Worm (Caenorhabditis elegans) whole organism, L3 larva: Measurements from ENCODE around the gene ZK180.5.

Experiments
- R02D3.7 ChIP-seq: fragments of 150-350 bp; optimal IDR thresholded peaks from 2 replicates; lab custom pipeline; 2014; ENCODE audit warnings: missing biosample characterization, missing genetic modification characterization
- aly-2 ChIP-seq: fragments of 150-350 bp; optimal IDR thresholded peaks from 2 replicates; lab custom pipeline; 2014; ENCODE audit warnings: missing biosample characterization, missing genetic modification characterization
- ama-1 ChIP-seq: fragments of 150-350 bp; optimal IDR thresholded peaks from 2 replicates; lab custom pipeline; 2018
- ceh-16 ChIP-seq: sonication (generic microtip); optimal IDR thresholded peaks from 2 replicates; lab custom pipeline; 2017; ENCODE audit warnings: missing biosample characterization, missing genetic modification characterization
- ceh-28 ChIP-seq: fragments of 150-350 bp; optimal IDR thresholded peaks from 2 replicates; lab custom pipeline; 2014; ENCODE audit warnings: missing biosample characterization, missing genetic modification reagents, missing genetic modification characterization
- ceh-82 ChIP-seq: fragments of 150-350 bp; optimal IDR thresholded peaks from 2 replicates; lab custom pipeline; 2014; ENCODE audit warnings: missing biosample characterization, missing genetic modification characterization
- ceh-9 ChIP-seq: sonication (generic microtip); optimal IDR thresholded peaks from 2 replicates; lab custom pipeline; 2018; ENCODE audit warnings: missing biosample characterization, missing genetic modification characterization
- daf-12 ChIP-seq: fragments of 150-350 bp; optimal IDR thresholded peaks from 2 replicates; lab custom pipeline; 2014; ENCODE audit warnings: missing biosample characterization, missing genetic modification reagents, missing genetic modification characterization
- egl-27 ChIP-seq: sonication (generic microtip); optimal IDR thresholded peaks from 4 replicates; lab custom pipeline; 2017; ENCODE audit warnings: missing biosample characterization, missing genetic modification reagents, missing genetic modification characterization
- egl-5 ChIP-seq: fragments of 150-350 bp; optimal IDR thresholded peaks from 2 replicates; lab custom pipeline; 2017; ENCODE audit warnings: missing biosample characterization, missing genetic modification reagents, missing genetic modification characterization, inconsistent platforms
- elt-1 ChIP-seq: fragments of 150-350 bp; optimal IDR thresholded peaks from 2 replicates; lab custom pipeline; 2014; ENCODE audit warnings: missing biosample characterization, missing genetic modification characterization
- elt-2 ChIP-seq: sonication (generic microtip); optimal IDR thresholded peaks from 2 replicates; lab custom pipeline; 2016; ENCODE audit warnings: missing genetic modification reagents, mild to moderate bottlenecking, missing genetic modification characterization, missing compliant biosample characterization
- elt-3 ChIP-seq, 3 experiments: fragments of 150-350 bp in 1 of 3; sonication (generic microtip) in 2 of 3; optimal IDR thresholded peaks; 2 replicates in 2 of 3; 4 replicates in 1 of 3; lab custom pipeline; 2014 to 2017; ENCODE audit warnings: missing biosample characterization in 3 of 3, missing genetic modification characterization in 3 of 3
- eor-1 ChIP-seq, 2 experiments: fragments of 150-350 bp; optimal IDR thresholded peaks; 2 replicates each; lab custom pipeline; 2014 to 2018; ENCODE audit warnings: missing biosample characterization in 2 of 2, missing genetic modification characterization in 2 of 2
- fkh-2 ChIP-seq: fragments of 150-350 bp; optimal IDR thresholded peaks from 2 replicates; lab custom pipeline; 2014; ENCODE audit warnings: missing biosample characterization, missing genetic modification reagents, missing genetic modification characterization
- fos-1 ChIP-seq: fragments of 150-350 bp; optimal IDR thresholded peaks from 2 replicates; lab custom pipeline; 2014; ENCODE audit warnings: missing biosample characterization, missing genetic modification characterization
- hmg-11 ChIP-seq: sonication (generic microtip); optimal IDR thresholded peaks from 2 replicates; lab custom pipeline; 2016; ENCODE audit warnings: missing genetic modification characterization, missing compliant biosample characterization
- jun-1 ChIP-seq: fragments of 150-350 bp; optimal IDR thresholded peaks from 2 replicates; lab custom pipeline; 2014; ENCODE audit warnings: missing biosample characterization, missing genetic modification reagents, missing genetic modification characterization
- lin-15B ChIP-seq: fragments of 150-350 bp; optimal IDR thresholded peaks from 2 replicates; lab custom pipeline; 2014; ENCODE audit warnings: missing biosample characterization, missing genetic modification characterization
- lin-39 ChIP-seq: fragments of 150-350 bp; optimal IDR thresholded peaks from 2 replicates; lab custom pipeline; 2018; ENCODE audit warnings: missing biosample characterization, missing genetic modification reagents, missing genetic modification characterization
- lsy-12 ChIP-seq: sonication (generic microtip); optimal IDR thresholded peaks from 2 replicates; lab custom pipeline; 2016; ENCODE audit warnings: mild to moderate bottlenecking, missing genetic modification characterization, missing compliant biosample characterization
- nfya-1 ChIP-seq: sonication (generic microtip); optimal IDR thresholded peaks from 2 replicates; lab custom pipeline; 2017; ENCODE audit warnings: missing genetic modification characterization, mild to moderate bottlenecking, missing compliant biosample characterization, antibody characterized with exemption, moderate library complexity; ENCODE audit not compliant: insufficient read depth
- nhr-11 ChIP-seq: fragments of 150-350 bp; optimal IDR thresholded peaks from 2 replicates; lab custom pipeline; 2014; ENCODE audit warnings: missing biosample characterization, missing genetic modification characterization
- nhr-12 ChIP-seq: fragments of 150-350 bp; optimal IDR thresholded peaks from 2 replicates; lab custom pipeline; 2014; ENCODE audit warnings: missing biosample characterization, missing genetic modification characterization
- nhr-23 ChIP-seq: fragments of 150-350 bp; optimal IDR thresholded peaks from 2 replicates; lab custom pipeline; 2014; ENCODE audit warnings: missing biosample characterization, missing genetic modification reagents, missing genetic modification characterization
- nhr-237 ChIP-seq: fragments of 150-350 bp; optimal IDR thresholded peaks from 2 replicates; lab custom pipeline; 2014; ENCODE audit warnings: missing biosample characterization, missing genetic modification characterization
- nhr-25 ChIP-seq: sonication (generic microtip); optimal IDR thresholded peaks from 2 replicates; lab custom pipeline; 2017; ENCODE audit warnings: missing biosample characterization, missing genetic modification characterization
- nhr-28 ChIP-seq: fragments of 150-350 bp; optimal IDR thresholded peaks from 2 replicates; lab custom pipeline; 2014; ENCODE audit warnings: missing biosample characterization, missing genetic modification characterization
- nhr-43 ChIP-seq: sonication (generic microtip); optimal IDR thresholded peaks from 2 replicates; lab custom pipeline; 2016; ENCODE audit warnings: mild to moderate bottlenecking, missing genetic modification characterization, missing compliant biosample characterization; ENCODE audit not compliant: poor library complexity, severe bottlenecking
- nhr-67 ChIP-seq: fragments of 150-350 bp; optimal IDR thresholded peaks from 2 replicates; lab custom pipeline; 2014; ENCODE audit warnings: missing biosample characterization, missing genetic modification characterization
- nhr-76 ChIP-seq: fragments of 150-350 bp; sonication (generic microtip); optimal IDR thresholded peaks from 5 replicates; lab custom pipeline; 2014; ENCODE audit warnings: missing biosample characterization, missing genetic modification characterization
- nhr-77 ChIP-seq: fragments of 150-350 bp; optimal IDR thresholded peaks from 2 replicates; lab custom pipeline; 2014; ENCODE audit warnings: missing biosample characterization, missing genetic modification characterization
- pha-4 ChIP-seq: fragments of 150-350 bp; optimal IDR thresholded peaks from 2 replicates; lab custom pipeline; 2014; ENCODE audit warnings: missing biosample characterization, missing genetic modification reagents, missing genetic modification characterization
- pqm-1 ChIP-seq: fragments of 150-350 bp; optimal IDR thresholded peaks from 2 replicates; lab custom pipeline; 2017; ENCODE audit warnings: missing biosample characterization, missing genetic modification characterization, inconsistent platforms
- sea-2 ChIP-seq: fragments of 150-350 bp; sonication (generic microtip); optimal IDR thresholded peaks from 4 replicates; lab custom pipeline; 2014; ENCODE audit warnings: missing biosample characterization, missing genetic modification reagents, missing genetic modification characterization
- skn-1 ChIP-seq: fragments of 150-350 bp; optimal IDR thresholded peaks from 2 replicates; lab custom pipeline; 2014; ENCODE audit warnings: missing biosample characterization, missing genetic modification characterization
- snpc-4 ChIP-seq: fragments of 150-350 bp; optimal IDR thresholded peaks from 2 replicates; lab custom pipeline; 2014; ENCODE audit warnings: missing biosample characterization, missing genetic modification characterization
- tbx-2 ChIP-seq: sonication (generic microtip); optimal IDR thresholded peaks from 2 replicates; lab custom pipeline; 2016; ENCODE audit warnings: mild to moderate bottlenecking, missing genetic modification characterization, missing compliant biosample characterization
- unc-39 ChIP-seq: sonication (generic microtip); optimal IDR thresholded peaks from 4 replicates; lab custom pipeline; 2017; ENCODE audit warnings: missing biosample characterization, missing genetic modification characterization
- unc-62 ChIP-seq: fragments of 150-350 bp; sonication (generic microtip); optimal IDR thresholded peaks from 4 replicates; lab custom pipeline; 2014; ENCODE audit warnings: missing biosample characterization, missing genetic modification reagents, missing genetic modification characterization
- zag-1 ChIP-seq: fragments of 150-350 bp; optimal IDR thresholded peaks from 2 replicates; lab custom pipeline; 2014; ENCODE audit warnings: missing biosample characterization, missing genetic modification characterization
- ztf-11 ChIP-seq: fragments of 150-350 bp; optimal IDR thresholded peaks from 2 replicates; lab custom pipeline; 2014; ENCODE audit warnings: missing biosample characterization, missing genetic modification characterization
- ztf-4 ChIP-seq: fragments of 150-350 bp; optimal IDR thresholded peaks from 2 replicates; lab custom pipeline; 2014; ENCODE audit warnings: missing biosample characterization, missing genetic modification characterization

ZK180.5 gene

ce11 chrIV:4477009-4477471 lies 39.9 kb downstream of the ZK180.5 start, which contains the start of gene M01H9.3 (continued):
- no peak for TF ChIP-seq nhr-12
- no peak for TF ChIP-seq egl-27 (tag; lab: Kevin White, UChicago)
- TF ChIP-seq eor-1 (tag; optimal IDR thresholded peaks at IDR 0.05; lab: Kevin White, UChicago), result no peak
- TF ChIP-seq aly-2 (tag; lab: Kevin White, UChicago), result no peak
- TF ChIP-seq ama-1, result peak; percentile 70
- TF ChIP-seq ceh-9 (tag; lab: Kevin White, UChicago), result no peak
- no peak for TF ChIP-seq hmg-11 (tag; lab: Kevin White, UChicago)
- TF ChIP-seq R02D3.7 (tag; lab: Kevin White, UChicago), result no peak
- no peak for TF ChIP-seq ceh-82
- TF ChIP-seq daf-12 (tag; lab: Kevin White, UChicago), result no peak

- TF ChIP-seq ztf-4 (tag; lab: Kevin White, UChicago) (peak; percentile 14), elt-2 (tag; lab: Kevin White, UChicago) (peak; percentile 72), pqm-1 (peak; percentile 40), hmg-11 (tag; lab: Kevin White, UChicago) (no peak), ama-1 (peak; percentile 3), pha-4 (tag; lab: Kevin White, UChicago) (peak; percentile 58), ceh-28 (no peak)
- TF ChIP-seq, all 47 proteins: peak for 5
These were observed 41.4 kb downstream of the ZK180.5 start for ce11 chrIV:4475362-4476086.

ce11 chrIV:4473767-4474166 lies 43.2 kb downstream of the ZK180.5 start:
- TF ChIP-seq nhr-23 (peak; percentile 12), elt-2 (tag; lab: Kevin White, UChicago) (peak; percentile 4), nhr-67 (tag; lab: Kevin White, UChicago) (no peak), lin-15B (tag; lab: Kevin White, UChicago) (no peak), nhr-28 (tag; lab: Kevin White, UChicago) (no peak), snpc-4 (tag; lab: Kevin White, UChicago) (no peak), egl-27 (tag; lab: Kevin White, UChicago) (no peak), R02D3.7 (tag; lab: Kevin White, UChicago) (no peak), ama-1 (peak; percentile 83), fos-1 (no peak), hmg-11 (tag; lab: Kevin White, UChicago) (no peak), pha-4 (tag; lab: Kevin White, UChicago) (no peak), nhr-25 (tag; lab: Kevin White, UChicago) (peak; percentile 14), unc-39 (tag; lab: Kevin White, UChicago) (no peak), sea-2 (GFP tag; lab: Kevin White, UChicago) (no peak), nhr-237 (tag; lab: Kevin White, UChicago) (no peak), zag-1 (tag; lab: Kevin White, UChicago) (no peak), jun-1 (tag; lab: Kevin White, UChicago) (no peak), skn-1 (tag; lab: Kevin White, UChicago) (no peak), unc-62 (GFP tag; lab: Kevin White, UChicago) (no peak), ceh-16 (tag; lab: Kevin White, UChicago) (no peak), elt-1 (tag; lab: Kevin White, UChicago) (no peak), lsy-12 (tag; lab: Kevin White, UChicago) (peak; percentile 19), nhr-11 (no peak), egl-5 (no peak)

- TF ChIP-seq egl-27 (tag; lab: Kevin White, UChicago) (no peak), lin-39 (tag; lab: Kevin White, UChicago) (peak; percentile 2), nhr-43 (tag; lab: Kevin White, UChicago) (peak; percentile 73), elt-2 (tag; lab: Kevin White, UChicago) (peak; percentile 53), ceh-28 (no peak), ceh-82 (no peak), fkh-2 (tag; lab: Kevin White, UChicago) (no peak), lin-15B (tag; lab: Kevin White, UChicago) (no peak), ztf-4 (tag; lab: Kevin White, UChicago) (peak; percentile 54), nhr-12 (no peak), ceh-16 (tag; lab: Kevin White, UChicago) (no peak), nhr-77 (no peak), elt-3 (tag; optimal IDR thresholded peaks at IDR 0.05; lab: Kevin White, UChicago) (peak in 1 of 3 experiments; percentile 32), unc-39 (tag; lab: Kevin White, UChicago) (no peak), skn-1 (tag; lab: Kevin White, UChicago) (no peak), ztf-11 (no peak), nhr-23 (peak; percentile 90), zag-1 (tag; lab: Kevin White, UChicago) (no peak), nfya-1 (tag; lab: Kevin White, UChicago) (peak; percentile 7), nhr-76 (tag; lab: Kevin White, UChicago) (no peak), sea-2 (GFP tag; lab: Kevin White, UChicago) (no peak), ceh-9 (tag; lab: Kevin White, UChicago) (no peak), tbx-2 (no peak), ama-1 (peak; percentile 86)
These were observed 44.4 kb downstream of the ZK180.5 start for ce11 chrIV:4472418-4473173.
